Worm (Caenorhabditis elegans) whole organism, L2 larva: ENCODE data around the gene F45E1.1.

Experiments
- C34F6.9 ChIP-seq: fragments of 150-350 bp; optimal IDR thresholded peaks from 2 replicates; lab custom pipeline; 2014; ENCODE audit warnings: missing biosample characterization, missing genetic modification characterization
- F13H6.1 ChIP-seq: sonication (generic microtip); optimal IDR thresholded peaks from 2 replicates; lab custom pipeline; 2016; ENCODE audit warnings: missing genetic modification characterization, missing compliant biosample characterization
- Y55F3AM.14 ChIP-seq: fragments of 200-800 bp; sonication (Bioruptor generic); optimal IDR thresholded peaks from 2 replicates; lab custom pipeline; 2018; ENCODE audit warnings: mild to moderate bottlenecking, missing genetic modification characterization, missing compliant biosample characterization
- ZK546.5 ChIP-seq: sonication (generic microtip); optimal IDR thresholded peaks from 2 replicates; lab custom pipeline; 2017; ENCODE audit warnings: missing biosample characterization, missing genetic modification characterization
- aly-2 ChIP-seq: fragments of 150-350 bp; optimal IDR thresholded peaks from 2 replicates; lab custom pipeline; 2014; ENCODE audit warnings: missing biosample characterization, missing genetic modification characterization
- ama-1 ChIP-seq: fragments of 150-350 bp; optimal IDR thresholded peaks from 2 replicates; lab custom pipeline; 2018; ENCODE audit warnings: inconsistent platforms
- blmp-1 ChIP-seq: sonication (generic microtip); optimal IDR thresholded peaks from 2 replicates; lab custom pipeline; 2017; ENCODE audit warnings: missing genetic modification characterization, mild to moderate bottlenecking, missing compliant biosample characterization, antibody characterized with exemption, moderate library complexity; ENCODE audit not compliant: insufficient read depth
- crh-2 ChIP-seq: sonication (generic microtip); optimal IDR thresholded peaks from 2 replicates; lab custom pipeline; 2017; ENCODE audit warnings: missing biosample characterization, missing genetic modification characterization
- egl-27 ChIP-seq: sonication (generic microtip); optimal IDR thresholded peaks from 3 replicates; lab custom pipeline; 2017; ENCODE audit warnings: missing biosample characterization, missing genetic modification reagents, missing genetic modification characterization
- elt-1 ChIP-seq: fragments of 150-350 bp; optimal IDR thresholded peaks from 2 replicates; lab custom pipeline; 2014; ENCODE audit warnings: missing biosample characterization, missing genetic modification characterization
- elt-3 ChIP-seq: sonication (generic microtip); optimal IDR thresholded peaks from 2 replicates; lab custom pipeline; 2017; ENCODE audit warnings: missing biosample characterization, missing genetic modification characterization
- fos-1 ChIP-seq: fragments of 150-350 bp; optimal IDR thresholded peaks from 2 replicates; lab custom pipeline; 2014; ENCODE audit warnings: missing biosample characterization, missing genetic modification characterization
- gmeb-1 ChIP-seq: fragments of 150-350 bp; optimal IDR thresholded peaks from 2 replicates; lab custom pipeline; 2014; ENCODE audit warnings: missing biosample characterization, missing genetic modification characterization
- lin-39 ChIP-seq: fragments of 150-350 bp; optimal IDR thresholded peaks from 2 replicates; lab custom pipeline; 2014; ENCODE audit warnings: missing biosample characterization, missing genetic modification reagents, missing genetic modification characterization
- lsy-2 ChIP-seq, 2 experiments: fragments of 150-350 bp in 1 of 2; sonication (generic microtip) in 1 of 2; optimal IDR thresholded peaks; 2 replicates each; lab custom pipeline; 2014 to 2017; ENCODE audit warnings: missing biosample characterization in 2 of 2, missing genetic modification characterization in 2 of 2
- mab-5 ChIP-seq: fragments of 150-350 bp; optimal IDR thresholded peaks from 2 replicates; lab custom pipeline; 2014; ENCODE audit warnings: missing biosample characterization, missing genetic modification characterization
- mbf-1 ChIP-seq: sonication (generic microtip); optimal IDR thresholded peaks from 2 replicates; lab custom pipeline; 2017; ENCODE audit warnings: missing biosample characterization, missing genetic modification characterization
- mdl-1 ChIP-seq, 2 experiments: fragments of 150-350 bp in 1 of 2; sonication (generic microtip) in 1 of 2; optimal IDR thresholded peaks; 2 replicates each; lab custom pipeline; 2017; ENCODE audit warnings: missing biosample characterization in 2 of 2, missing genetic modification characterization in 2 of 2
- nhr-129 ChIP-seq: fragments of 150-350 bp; optimal IDR thresholded peaks from 2 replicates; lab custom pipeline; 2014; ENCODE audit warnings: missing biosample characterization, missing genetic modification characterization
- nhr-21 ChIP-seq: fragments of 150-350 bp; optimal IDR thresholded peaks from 2 replicates; lab custom pipeline; 2014; ENCODE audit warnings: missing biosample characterization, missing genetic modification characterization
- nhr-23 ChIP-seq: fragments of 150-350 bp; optimal IDR thresholded peaks from 2 replicates; lab custom pipeline; 2014; ENCODE audit warnings: missing biosample characterization, missing genetic modification reagents, missing genetic modification characterization
- nhr-237 ChIP-seq: fragments of 150-350 bp; optimal IDR thresholded peaks from 2 replicates; lab custom pipeline; 2014; ENCODE audit warnings: missing biosample characterization, missing genetic modification characterization
- nhr-25 ChIP-seq: fragments of 150-350 bp; sonication (generic microtip); optimal IDR thresholded peaks from 3 replicates; lab custom pipeline; 2014; ENCODE audit warnings: missing biosample characterization, missing genetic modification characterization
- nhr-6 ChIP-seq: fragments of 150-350 bp; optimal IDR thresholded peaks from 2 replicates; lab custom pipeline; 2014; ENCODE audit warnings: missing biosample characterization, missing genetic modification characterization
- sem-4 ChIP-seq: fragments of 150-350 bp; optimal IDR thresholded peaks from 2 replicates; lab custom pipeline; 2014; ENCODE audit warnings: missing biosample characterization, missing genetic modification reagents, missing genetic modification characterization
- skn-1 ChIP-seq: sonication (generic microtip); optimal IDR thresholded peaks from 2 replicates; lab custom pipeline; 2017; ENCODE audit warnings: missing biosample characterization, missing genetic modification characterization
- sma-9 ChIP-seq, 2 experiments: fragments of 150-350 bp in 1 of 2; sonication (generic microtip) in 1 of 2; optimal IDR thresholded peaks; 2 replicates each; lab custom pipeline; 2014 to 2016; ENCODE audit warnings: missing genetic modification characterization in 2 of 2, mild to moderate bottlenecking in 1 of 2, missing biosample characterization in 1 of 2, missing compliant biosample characterization in 1 of 2, missing genetic modification reagents in 1 of 2, moderate library complexity in 1 of 2
- unc-39 ChIP-seq: fragments of 150-350 bp; optimal IDR thresholded peaks from 2 replicates; lab custom pipeline; 2014; ENCODE audit warnings: missing biosample characterization, missing genetic modification characterization
- unc-55 ChIP-seq: fragments of 150-350 bp; sonication (generic microtip); optimal IDR thresholded peaks from 3 replicates; lab custom pipeline; 2014; ENCODE audit warnings: missing biosample characterization, missing genetic modification reagents, missing genetic modification characterization
- ztf-1 ChIP-seq: fragments of 200-800 bp; sonication (Bioruptor generic); conservative IDR thresholded peaks from 2 replicates; pipeline ENCODE4 v1.3.6; 2022; ENCODE audit warnings: missing genetic modification characterization, missing compliant biosample characterization

The F45E1.1 gene

DNA sequence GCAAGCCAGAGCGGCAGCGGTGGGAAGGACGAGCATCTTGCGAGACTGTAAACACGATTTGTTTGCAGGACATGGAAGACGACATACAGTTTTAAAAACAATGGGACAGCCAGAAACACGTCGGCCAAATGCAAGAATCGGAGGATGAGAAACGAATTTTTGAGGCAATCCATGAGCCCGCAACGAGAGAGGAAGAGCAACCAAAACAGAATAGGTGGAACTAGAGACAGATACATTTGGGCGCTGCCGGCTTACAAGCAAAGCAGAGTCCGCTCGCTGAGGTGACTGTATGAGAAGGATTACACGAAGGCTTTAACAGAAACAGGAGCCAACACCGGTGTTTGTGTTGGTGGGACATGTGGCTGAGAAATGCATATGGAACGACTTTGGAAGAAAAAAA, 9.0 kb upstream of the F45E1.1 start:
- no peak for TF ChIP-seq unc-39 (tag; lab: Kevin White, UChicago)

DNA sequence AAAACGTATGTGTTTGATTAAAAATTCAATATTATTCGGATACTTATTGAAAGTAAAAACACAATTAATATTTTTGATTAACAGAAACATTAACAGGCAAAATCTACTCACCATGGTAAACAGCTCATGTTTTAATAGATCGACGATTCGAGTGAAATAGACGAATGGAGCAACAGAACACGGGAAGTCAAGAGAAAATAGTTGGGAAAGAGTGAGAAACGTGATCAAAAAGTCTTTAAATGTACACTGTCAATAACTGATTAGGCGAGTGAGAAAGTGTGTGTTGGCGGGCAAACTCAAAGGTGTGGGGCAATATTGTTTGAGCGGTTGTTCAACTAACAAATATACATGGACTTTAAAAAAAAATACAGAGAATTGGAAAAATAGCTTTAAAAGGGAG, 5.5 kb upstream of the F45E1.1 start, which contains the start of gene sdpn-1:
Gene sdpn-1, minus strand, starts transcription at position 262 of the 400 bp plus-strand sequence.
- TF ChIP-seq mbf-1 (tag; lab: Kevin White, UChicago) (no peak), ama-1 (lab: Kevin White, UChicago) (no peak), fos-1 (tag; lab: Kevin White, UChicago) (peak; percentile 54)

ce11 chrX:7998942-7999341, 4.5 kb upstream of the F45E1.1 start:
- no peak for TF ChIP-seq nhr-21 (tag; lab: Kevin White, UChicago)
- TF ChIP-seq, all 48 proteins: peak for 0

ce11 chrX:8004845-8005244, 1.4 kb downstream of the F45E1.1 start:
- TF ChIP-seq F13H6.1: no peak
- TF ChIP-seq blmp-1: peak; percentile 63
- no peak for TF ChIP-seq ztf-1
- no peak for TF ChIP-seq nhr-237
- TF ChIP-seq lsy-2 (tag; optimal IDR thresholded peaks at IDR 0.05; lab: Kevin White, UChicago): no peak
- TF ChIP-seq mdl-1 (tag; optimal IDR thresholded peaks at IDR 0.05; lab: Kevin White, UChicago): no peak

DNA sequence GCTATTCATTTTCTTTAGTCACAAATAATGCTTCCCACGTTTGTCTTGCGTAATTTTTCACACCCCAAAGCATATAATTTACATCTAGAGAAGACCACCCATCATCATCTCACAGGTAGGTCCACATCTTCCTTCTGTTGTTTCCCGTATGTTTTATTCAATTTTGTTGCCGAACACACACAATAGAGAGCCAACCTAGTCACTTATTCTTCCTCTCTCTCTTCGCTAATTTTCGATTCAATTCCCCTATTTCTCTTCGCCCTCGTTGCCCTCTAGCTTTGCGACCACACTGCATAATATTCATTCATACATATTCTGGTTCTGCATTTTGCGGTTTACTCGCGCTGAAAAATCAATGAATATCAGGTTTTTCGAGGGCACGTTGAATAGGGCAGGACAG, 2.5 kb downstream of the F45E1.1 start:
- no peak for TF ChIP-seq elt-1 (tag; lab: Kevin White, UChicago)
- no peak for TF ChIP-seq gmeb-1 (tag; lab: Kevin White, UChicago)
- no peak for TF ChIP-seq elt-3
- no peak for TF ChIP-seq mbf-1 (tag; lab: Kevin White, UChicago)
- no peak for TF ChIP-seq sma-9 (GFP tag; optimal IDR thresholded peaks at IDR 0.05; lab: Kevin White, UChicago)
- TF ChIP-seq sma-9 (tag; optimal IDR thresholded peaks at IDR 0.05; lab: Kevin White, UChicago): no peak
- no peak for TF ChIP-seq mab-5 (tag; lab: Kevin White, UChicago)
- no peak for TF ChIP-seq egl-27 (tag; lab: Kevin White, UChicago)
- no peak for TF ChIP-seq ZK546.5 (tag; lab: Kevin White, UChicago)
- no peak for TF ChIP-seq nhr-23
- TF ChIP-seq nhr-21 (tag; lab: Kevin White, UChicago): no peak
- TF ChIP-seq ztf-1: no peak
- no peak for TF ChIP-seq nhr-6
- TF ChIP-seq aly-2 (tag; lab: Kevin White, UChicago): no peak
- no peak for TF ChIP-seq nhr-25 (tag; lab: Kevin White, UChicago)
- TF ChIP-seq Y55F3AM.14: no peak
- TF ChIP-seq blmp-1: no peak
- TF ChIP-seq, all 48 proteins: peak for 0

- no peak for TF ChIP-seq sem-4 (tag; lab: Kevin White, UChicago)
- TF ChIP-seq nhr-25 (tag; lab: Kevin White, UChicago): peak; percentile 67
- no peak for TF ChIP-seq ama-1 (lab: Kevin White, UChicago)
Observed at ce11 chrX:8010652-8011051, 7.2 kb downstream of the F45E1.1 start.

- TF ChIP-seq crh-2 (tag; lab: Kevin White, UChicago) (peak; percentile 13), nhr-21 (tag; lab: Kevin White, UChicago) (no peak), elt-1 (tag; lab: Kevin White, UChicago) (no peak), skn-1 (peak; percentile 17), aly-2 (tag; lab: Kevin White, UChicago) (no peak), fos-1 (tag; lab: Kevin White, UChicago) (peak; percentile 27)
Observed at ce11 chrX:8014407-8015003, 11.0 kb downstream of the F45E1.1 start, which contains the start of gene unk-1. Gene unk-1 (plus strand): TSS chrX:8014983.

ce11 chrX:8015889-8016288, 12.4 kb downstream of the F45E1.1 start:
- TF ChIP-seq nhr-129 (tag; lab: Kevin White, UChicago): peak; percentile 43
- peak; percentile 21 for TF ChIP-seq unc-55 (GFP tag; lab: Kevin White, UChicago)
- peak; percentile 17 for TF ChIP-seq C34F6.9
- no peak for TF ChIP-seq lin-39 (tag; lab: Kevin White, UChicago)
